Fruit fly (Drosophila melanogaster) S2 (cell line): ENCODE data around the gene CG12065.

ENCODE experiments used
- CG8478 ChIP-seq: fragments of >200 bp; optimal IDR thresholded peaks from 2 replicates; lab custom pipeline; 2018
- CTCF ChIP-seq, 2 experiments: fragments of >200 bp; optimal IDR thresholded peaks; 2 replicates each; lab custom pipeline; 2018

- TF ChIP-seq CG8478 (lab: Kevin White, UChicago) (no peak), CTCF (optimal IDR thresholded peaks at IDR 0.05; lab: Kevin White, UChicago) (no peak)
These were observed 17.6 kb downstream of the CG12065 start, which contains the start of the genes CG12659 and Crag for dm6 chrX:8591685-8592127.
